ENCODE assay signal across 6 fruit fly cellular contexts in genomic region chr2L:576559-577184, dm6.
A peak's percentile ranks its signal among the peaks of the same experiment; 100 is the strongest.
TF ChIP-seq lines count a peak whose summit lies in the region.

Gene Ptth, minus strand, starts transcription at chr2L:576896.

- peak; percentile 47 to 59 for TF ChIP-seq CTCF in S2 (optimal IDR thresholded peaks at IDR 0.05; lab: Kevin White, UChicago)
- TF ChIP-seq CTCF in whole organism, embryonic (GFP tag; optimal IDR thresholded peaks at IDR 0.05; lab: Kevin White, UChicago): peak; percentile 70

TF ChIP-seq in whole organism, adult, 20 proteins besides CTCF, POLR2A, EP300 and RAD21:
- TF ChIP-seq CG33017 (tag; optimal IDR thresholded peaks at IDR 0.05; lab: Kevin White, UChicago) (no peak), Mnt (GFP tag; optimal IDR thresholded peaks at IDR 0.05; lab: Kevin White, UChicago) (no peak), bab1 (GFP tag; optimal IDR thresholded peaks at IDR 0.05; lab: Kevin White, UChicago) (peak; percentile 10), Hr96 (GFP tag; optimal IDR thresholded peaks at IDR 0.05; lab: Kevin White, UChicago) (no peak), ovo (GFP tag; optimal IDR thresholded peaks at IDR 0.05; lab: Kevin White, UChicago) (no peak), CG12768 (GFP tag; optimal IDR thresholded peaks at IDR 0.05; lab: Kevin White, UChicago) (no peak), cic (GFP tag; optimal IDR thresholded peaks at IDR 0.05; lab: Kevin White, UChicago) (no peak)

TF ChIP-seq in whole organism, embryonic, 481 proteins besides CTCF, POLR2A, EP300 and RAD21 (continues in another document):
- TF ChIP-seq Ets65A (GFP tag; lab: Kevin White, UChicago) (peak; percentile 93), pb (GFP tag; optimal IDR thresholded peaks at IDR 0.05; lab: Kevin White, UChicago) (no peak), B-H1 (GFP tag; IDR thresholded peaks at IDR 0.05; lab: Robert Waterston, UW) (no peak), Ssrp (tag; optimal IDR thresholded peaks at IDR 0.05; lab: Kevin White, UChicago) (no peak), Hmr (GFP tag; optimal IDR thresholded peaks at IDR 0.05; lab: Kevin White, UChicago) (no peak), Rx (GFP tag; IDR thresholded peaks at IDR 0.05; lab: Robert Waterston, UW) (no peak), CG7786 (GFP tag; optimal IDR thresholded peaks at IDR 0.05; lab: Kevin White, UChicago) (no peak), D19B (GFP tag; optimal IDR thresholded peaks at IDR 0.05; lab: Kevin White, UChicago) (no peak), Poxn (GFP tag; IDR thresholded peaks at IDR 0.05; lab: Robert Waterston, UW) (no peak), vvl (GFP tag; IDR thresholded peaks at IDR 0.05; lab: Robert Waterston, UW) (no peak), B-H2 (GFP tag; optimal IDR thresholded peaks at IDR 0.05; lab: Kevin White, UChicago) (no peak), ci (GFP tag; IDR thresholded peaks at IDR 0.05; lab: Robert Waterston, UW) (0 out of 3 replicates have a peak, but pooled peaks have one; percentile 31), pan (optimal IDR thresholded peaks at IDR 0.05; lab: Kevin White, UChicago) (no peak), pan (GFP tag; optimal IDR thresholded peaks at IDR 0.05 in 1 of 2, IDR thresholded peaks at IDR 0.05 in 1 of 2) (no peak), CG4854 (GFP tag; optimal IDR thresholded peaks at IDR 0.05; lab: Kevin White, UChicago) (no peak), croc (GFP tag; conservative IDR thresholded peaks at IDR 0.05; lab: Robert Waterston, UW) (no peak), CG18476 (GFP tag; optimal IDR thresholded peaks at IDR 0.05; lab: Kevin White, UChicago) (no peak), sens (GFP tag; lab: Kevin White, UChicago) (peak; percentile 33), fd96Cb (tag; optimal IDR thresholded peaks at IDR 0.05; lab: Kevin White, UChicago) (no peak), Abd-B (GFP tag; optimal IDR thresholded peaks at IDR 0.05; lab: Kevin White, UChicago) (no peak), CG3726 (GFP tag; IDR thresholded peaks at IDR 0.05; lab: Robert Waterston, UW) (no peak), Taf1 (GFP tag; IDR thresholded peaks at IDR 0.05; lab: Robert Waterston, UW) (no peak), danr (GFP tag; IDR thresholded peaks at IDR 0.05; lab: Robert Waterston, UW) (no peak)

TF ChIP-seq in whole organism, prepupa, 60 proteins besides CTCF, POLR2A, EP300 and RAD21:
- TF ChIP-seq svp (GFP tag; lab: Kevin White, UChicago): peak; percentile 94
- no peak for TF ChIP-seq CG11762 (GFP tag; optimal IDR thresholded peaks at IDR 0.05; lab: Kevin White, UChicago; ENCODE audit: insufficient read depth)

TF ChIP-seq in whole organism, pupa, 21 proteins besides CTCF, POLR2A, EP300 and RAD21:
- TF ChIP-seq CG14655 (GFP tag; optimal IDR thresholded peaks at IDR 0.05; lab: Kevin White, UChicago) (no peak), CG4496 (GFP tag; IDR thresholded peaks at IDR 0.05; lab: Robert Waterston, UW) (0 out of 3 replicates have a peak, but pooled peaks have one; percentile 16)

TF ChIP-seq in whole organism, wandering third instar larva, 38 proteins besides CTCF, POLR2A, EP300 and RAD21:
- TF ChIP-seq HLH106 (tag; optimal IDR thresholded peaks at IDR 0.05; lab: Kevin White, UChicago) (no peak), Myc (optimal IDR thresholded peaks at IDR 0.05; lab: Kevin White, UChicago) (peak; percentile 73), Rel (GFP tag; optimal IDR thresholded peaks at IDR 0.05; lab: Kevin White, UChicago) (no peak), Rel (tag; optimal IDR thresholded peaks at IDR 0.05; lab: Kevin White, UChicago) (no peak), foxo (GFP tag; optimal IDR thresholded peaks at IDR 0.05; lab: Kevin White, UChicago) (no peak), OdsH (GFP tag; optimal IDR thresholded peaks at IDR 0.05; lab: Kevin White, UChicago) (no peak)
TF ChIP-seq in whole organism, wandering third instar larva: peak in this region for 1.
